Worm (Caenorhabditis elegans) whole organism, L1 larva: ENCODE results near the gene F10E7.11.

Experiments used
- efl-1 ChIP-seq, 4 experiments: fragments of 150-350 bp; optimal IDR thresholded peaks in 3 of 4; peaks in 1 of 4; 1 replicate in 1 of 4; 2 replicates in 3 of 4; lab custom pipeline; 2014; ENCODE audit warnings: missing biosample characterization in 2 of 4, missing genetic modification characterization in 2 of 4, missing genetic modification reagents in 2 of 4
- hpl-2 ChIP-seq: fragments of 150-350 bp; optimal IDR thresholded peaks from 2 replicates; lab custom pipeline; 2014; ENCODE audit warnings: missing biosample characterization, missing genetic modification reagents, missing genetic modification characterization
- jun-1 ChIP-seq: fragments of 150-350 bp; optimal IDR thresholded peaks from 2 replicates; lab custom pipeline; 2014; ENCODE audit warnings: missing biosample characterization, missing genetic modification reagents, missing genetic modification characterization
- lin-39 ChIP-seq: fragments of 150-350 bp; optimal IDR thresholded peaks from 2 replicates; lab custom pipeline; 2014; ENCODE audit warnings: missing biosample characterization, missing genetic modification reagents, missing genetic modification characterization
- lir-3 ChIP-seq: sonication (generic microtip); optimal IDR thresholded peaks from 2 replicates; lab custom pipeline; 2016; ENCODE audit warnings: mild to moderate bottlenecking, missing genetic modification characterization, moderate library complexity, missing compliant biosample characterization; ENCODE audit not compliant: poor library complexity
- mef-2 ChIP-seq: fragments of 150-350 bp; optimal IDR thresholded peaks from 2 replicates; lab custom pipeline; 2014; ENCODE audit warnings: missing biosample characterization, missing genetic modification characterization
- nhr-19 ChIP-seq: fragments of 200-800 bp; sonication (Bioruptor generic); conservative IDR thresholded peaks from 2 replicates; pipeline ENCODE4 v1.3.6; 2022; ENCODE audit warnings: missing genetic modification characterization, missing compliant biosample characterization
- nhr-76 ChIP-seq: sonication (generic microtip); optimal IDR thresholded peaks from 2 replicates; lab custom pipeline; 2017; ENCODE audit warnings: missing biosample characterization, missing genetic modification characterization
- nhr-77 ChIP-seq: fragments of 150-350 bp; optimal IDR thresholded peaks from 2 replicates; lab custom pipeline; 2014; ENCODE audit warnings: missing biosample characterization, missing genetic modification characterization

DNA sequence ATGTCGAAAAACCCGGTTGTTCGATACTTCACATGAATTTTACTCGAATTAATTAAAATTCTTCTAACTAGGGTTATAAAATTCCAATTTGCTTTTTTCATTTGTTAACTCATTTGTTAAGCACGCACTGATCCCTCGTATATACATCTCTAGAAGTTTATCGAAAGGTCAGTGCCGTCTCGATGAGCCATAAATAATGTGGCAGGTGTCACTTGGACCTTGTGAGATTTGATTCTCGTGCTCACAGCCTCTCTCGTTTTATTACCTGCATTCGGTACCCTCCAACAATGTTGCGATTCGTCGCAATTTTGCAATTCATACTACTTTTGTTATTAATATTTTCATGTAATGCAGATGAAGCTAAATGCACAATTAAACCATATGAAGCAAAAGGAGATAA lies 6.3 kb downstream of the F10E7.11 start, which contains the start of gene spon-1:
- TF ChIP-seq nhr-19 = no peak
- no peak for TF ChIP-seq nhr-77 (tag; lab: Kevin White, UChicago)
- no peak for TF ChIP-seq nhr-76 (tag; lab: Kevin White, UChicago)
- TF ChIP-seq hpl-2 (GFP tag; lab: Kevin White, UChicago) = no peak
- no peak for TF ChIP-seq mef-2 (tag; lab: Kevin White, UChicago)
- no peak for TF ChIP-seq lin-39 (tag; lab: Kevin White, UChicago)
- TF ChIP-seq jun-1 (tag; lab: Kevin White, UChicago) = no peak
- TF ChIP-seq efl-1 (optimal IDR thresholded peaks at IDR 0.05; lab: Kevin White, UChicago) = no peak
- no peak for TF ChIP-seq efl-1 (GFP tag; optimal IDR thresholded peaks at IDR 0.05 in 1 of 2; lab: Kevin White, UChicago)
- TF ChIP-seq lir-3 (tag; lab: Kevin White, UChicago) = no peak
